Worm (Caenorhabditis elegans) whole organism, L4 larva: ENCODE measurements around the gene F53B3.3.

Source experiments
- D1046.2 ChIP-seq: fragments of 200-800 bp; sonication (Bioruptor generic); IDR thresholded peaks from 2 replicates; pipeline ENCODE4 v1.3.6; 2022; ENCODE audit warnings: missing genetic modification characterization, missing compliant biosample characterization
- ama-1 ChIP-seq: fragments of 150-350 bp; optimal IDR thresholded peaks from 2 replicates; lab custom pipeline; 2014; ENCODE audit warnings: inconsistent platforms, mixed read lengths
- daf-12 ChIP-seq: fragments of 150-350 bp; optimal IDR thresholded peaks from 2 replicates; lab custom pipeline; 2014; ENCODE audit warnings: missing biosample characterization, missing genetic modification reagents, missing genetic modification characterization
- hif-1 ChIP-seq, 2 experiments: sonication (generic microtip); optimal IDR thresholded peaks; 2 replicates each; lab custom pipeline; 2016 to 2017; ENCODE audit warnings: missing compliant biosample characterization in 2 of 2, missing genetic modification characterization in 2 of 2, missing genetic modification reagents in 2 of 2, missing genotype in 2 of 2, mild to moderate bottlenecking in 1 of 2
- hlh-11 ChIP-seq: fragments of 200-800 bp; sonication (Bioruptor generic); optimal IDR thresholded peaks from 2 replicates; lab custom pipeline; 2018; ENCODE audit warnings: mild to moderate bottlenecking, missing genetic modification characterization, missing compliant biosample characterization
- mep-1 ChIP-seq: fragments of 150-350 bp; sonication (generic microtip); optimal IDR thresholded peaks from 3 replicates; lab custom pipeline; 2014; ENCODE audit warnings: missing biosample characterization, missing genetic modification characterization
- nhr-111 ChIP-seq: fragments of 200-800 bp; sonication (Bioruptor generic); optimal IDR thresholded peaks from 2 replicates; lab custom pipeline; 2018; ENCODE audit warnings: mild to moderate bottlenecking, missing genetic modification characterization, missing compliant biosample characterization

ce11 chrX:2837477-2837876, 33.5 kb downstream of the F53B3.3 start:
- TF ChIP-seq mep-1 (tag; lab: Kevin White, UChicago) (no peak), nhr-111 (GFP tag; lab: Kevin White, UChicago) (no peak), hif-1 (tag; optimal IDR thresholded peaks at IDR 0.05; lab: Kevin White, UChicago) (no peak), D1046.2 (GFP tag; lab: Robert Waterston, UW) (no peak), daf-12 (tag; lab: Kevin White, UChicago) (no peak), hlh-11 (no peak), ama-1 (lab: Kevin White, UChicago) (no peak)
